Worm (Caenorhabditis elegans) whole organism, mixed stage, embryonic: ENCODE results near the gene F21C10.7.
A peak's percentile ranks its signal among the peaks of the same experiment; 100 is the strongest.

Source experiments
- M03D4.4 ChIP-seq: sonication (generic microtip); optimal IDR thresholded peaks from 2 replicates; lab custom pipeline; 2017; ENCODE audit warnings: mild to moderate bottlenecking, missing genetic modification characterization, missing compliant biosample characterization
- bed-3 ChIP-seq: fragments of 200-800 bp; sonication (Bioruptor generic); optimal IDR thresholded peaks from 3 replicates; lab custom pipeline; 2018; ENCODE audit warnings: mild to moderate bottlenecking, missing genetic modification characterization, moderate library complexity, missing compliant biosample characterization
- blmp-1 ChIP-seq: fragments of 150-350 bp; optimal IDR thresholded peaks from 2 replicates; lab custom pipeline; 2014; ENCODE audit warnings: missing biosample characterization, missing genetic modification characterization
- ceh-39 ChIP-seq: fragments of 150-350 bp; optimal IDR thresholded peaks from 2 replicates; lab custom pipeline; 2014; ENCODE audit warnings: missing biosample characterization, missing genetic modification characterization
- ceh-43 ChIP-seq: fragments of 200-800 bp; sonication (Bioruptor generic); optimal IDR thresholded peaks from 2 replicates; lab custom pipeline; 2018; ENCODE audit warnings: mild to moderate bottlenecking, missing genetic modification characterization, moderate library complexity, missing compliant biosample characterization
- ceh-83 ChIP-seq: fragments of 200-800 bp; sonication (Bioruptor generic); optimal IDR thresholded peaks from 2 replicates; lab custom pipeline; 2018; ENCODE audit warnings: mild to moderate bottlenecking, missing genetic modification characterization, missing compliant biosample characterization
- cnd-1 ChIP-seq: fragments of 200-800 bp; sonication (Bioruptor generic); optimal IDR thresholded peaks from 2 replicates; lab custom pipeline; 2018; ENCODE audit warnings: mild to moderate bottlenecking, missing genetic modification characterization, missing compliant biosample characterization
- drap-1 ChIP-seq: fragments of 200-800 bp; sonication (Bioruptor generic); optimal IDR thresholded peaks from 3 replicates; lab custom pipeline; 2018; ENCODE audit warnings: mild to moderate bottlenecking, missing genetic modification characterization, missing compliant biosample characterization
- elt-1 ChIP-seq: sonication (generic microtip); optimal IDR thresholded peaks from 2 replicates; lab custom pipeline; 2017; ENCODE audit warnings: missing genetic modification characterization, mild to moderate bottlenecking, missing compliant biosample characterization, antibody characterized with exemption, moderate library complexity, borderline replicate concordance; ENCODE audit not compliant: insufficient read depth
- elt-3 ChIP-seq: fragments of 150-350 bp; optimal IDR thresholded peaks from 2 replicates; lab custom pipeline; 2014; ENCODE audit warnings: missing biosample characterization, missing genetic modification characterization
- flh-1 ChIP-seq: fragments of 200-800 bp; sonication (Bioruptor generic); optimal IDR thresholded peaks from 2 replicates; lab custom pipeline; 2018; ENCODE audit warnings: mild to moderate bottlenecking, missing genetic modification characterization, moderate library complexity, missing compliant biosample characterization
- ham-2 ChIP-seq: fragments of 200-800 bp; sonication (Bioruptor generic); optimal IDR thresholded peaks from 2 replicates; lab custom pipeline; 2018; ENCODE audit warnings: mild to moderate bottlenecking, missing genetic modification characterization, missing compliant biosample characterization
- hlh-1 ChIP-seq: fragments of 150-350 bp; optimal IDR thresholded peaks from 2 replicates; lab custom pipeline; 2014; ENCODE audit warnings: missing biosample characterization, missing genetic modification reagents, missing genetic modification characterization
- lin-13 ChIP-seq: fragments of 150-350 bp; optimal IDR thresholded peaks from 2 replicates; lab custom pipeline; 2014; ENCODE audit warnings: missing biosample characterization, missing genetic modification characterization
- lin-32 ChIP-seq: fragments of 200-800 bp; sonication (Bioruptor generic); optimal IDR thresholded peaks from 2 replicates; lab custom pipeline; 2018; ENCODE audit warnings: mild to moderate bottlenecking, missing genetic modification characterization, missing compliant biosample characterization
- lsy-2 ChIP-seq: fragments of 150-350 bp; optimal IDR thresholded peaks from 2 replicates; lab custom pipeline; 2014; ENCODE audit warnings: missing biosample characterization, missing genetic modification characterization
- mab-5 ChIP-seq: fragments of 150-350 bp; optimal IDR thresholded peaks from 2 replicates; lab custom pipeline; 2014; ENCODE audit warnings: missing biosample characterization, missing genetic modification characterization
- mep-1 ChIP-seq: fragments of 150-350 bp; optimal IDR thresholded peaks from 2 replicates; lab custom pipeline; 2017; ENCODE audit warnings: missing biosample characterization, missing genetic modification reagents, missing genetic modification characterization, inconsistent platforms
- mls-2 ChIP-seq: sonication (generic microtip); optimal IDR thresholded peaks from 2 replicates; lab custom pipeline; 2016; ENCODE audit warnings: mild to moderate bottlenecking, missing genetic modification characterization, moderate library complexity, missing compliant biosample characterization
- nhr-12 ChIP-seq: fragments of 150-350 bp; optimal IDR thresholded peaks from 2 replicates; lab custom pipeline; 2014; ENCODE audit warnings: missing biosample characterization, missing genetic modification characterization
- nhr-2 ChIP-seq: fragments of 150-350 bp; optimal IDR thresholded peaks from 2 replicates; lab custom pipeline; 2014; ENCODE audit warnings: missing biosample characterization, missing genetic modification characterization
- nhr-237 ChIP-seq: fragments of 150-350 bp; optimal IDR thresholded peaks from 2 replicates; lab custom pipeline; 2014; ENCODE audit warnings: missing biosample characterization, missing genetic modification characterization
- nhr-28 ChIP-seq: fragments of 150-350 bp; optimal IDR thresholded peaks from 2 replicates; lab custom pipeline; 2014; ENCODE audit warnings: missing biosample characterization, missing genetic modification characterization
- nhr-76 ChIP-seq: sonication (generic microtip); optimal IDR thresholded peaks from 2 replicates; lab custom pipeline; 2017; ENCODE audit warnings: missing biosample characterization, missing genetic modification characterization
- pha-4 ChIP-seq: fragments of 150-350 bp; optimal IDR thresholded peaks from 2 replicates; lab custom pipeline; 2018; ENCODE audit warnings: missing biosample characterization, missing genetic modification reagents, missing genetic modification characterization
- sem-2 ChIP-seq: fragments of 200-800 bp; sonication (Bioruptor generic); optimal IDR thresholded peaks from 2 replicates; lab custom pipeline; 2018; ENCODE audit warnings: mild to moderate bottlenecking, missing genetic modification characterization, missing compliant biosample characterization
- snpc-4 ChIP-seq: fragments of 150-350 bp; optimal IDR thresholded peaks from 2 replicates; lab custom pipeline; 2014; ENCODE audit warnings: missing biosample characterization, missing genetic modification characterization
- tbx-8 ChIP-seq: fragments of 200-800 bp; sonication (Bioruptor generic); optimal IDR thresholded peaks from 2 replicates; lab custom pipeline; 2018; ENCODE audit warnings: mild to moderate bottlenecking, missing genetic modification characterization, moderate library complexity, missing compliant biosample characterization
- unc-120 ChIP-seq: sonication (generic microtip); optimal IDR thresholded peaks from 2 replicates; lab custom pipeline; 2017; ENCODE audit warnings: missing genetic modification characterization, missing compliant biosample characterization; ENCODE audit not compliant: poor library complexity, severe bottlenecking
- unc-39 ChIP-seq: fragments of 150-350 bp; optimal IDR thresholded peaks from 2 replicates; lab custom pipeline; 2014; ENCODE audit warnings: missing biosample characterization, missing genetic modification characterization
- unc-62 ChIP-seq: fragments of 150-350 bp; optimal IDR thresholded peaks from 2 replicates; lab custom pipeline; 2014; ENCODE audit warnings: missing biosample characterization, missing genetic modification reagents, missing genetic modification characterization
- zip-8 ChIP-seq: fragments of 150-350 bp; optimal IDR thresholded peaks from 2 replicates; lab custom pipeline; 2014; ENCODE audit warnings: missing biosample characterization, missing genetic modification characterization
- ztf-11 ChIP-seq: fragments of 150-350 bp; optimal IDR thresholded peaks from 2 replicates; lab custom pipeline; 2014; ENCODE audit warnings: missing biosample characterization, missing genetic modification characterization

F21C10.7 gene

ce11 chrV:9108219-9108618 lies 4.3 kb upstream of the F21C10.7 start, which contains the start of gene F21C10.18:
Gene F21C10.18, plus strand, starts transcription at chrV:9108519.
- TF ChIP-seq cnd-1 (tag; lab: Kevin White, UChicago): no peak
- TF ChIP-seq blmp-1 (tag; lab: Kevin White, UChicago): no peak
- TF ChIP-seq pha-4 (tag; lab: Kevin White, UChicago): no peak
- no peak for TF ChIP-seq mls-2
- no peak for TF ChIP-seq zip-8
- TF ChIP-seq unc-62 (GFP tag; lab: Kevin White, UChicago): no peak
- no peak for TF ChIP-seq M03D4.4 (tag; lab: Kevin White, UChicago)
- TF ChIP-seq hlh-1: no peak
- no peak for TF ChIP-seq lsy-2 (tag; lab: Kevin White, UChicago)
- TF ChIP-seq drap-1 (GFP tag; lab: Kevin White, UChicago): no peak
- TF ChIP-seq elt-1 (tag; lab: Kevin White, UChicago): no peak
- no peak for TF ChIP-seq mep-1 (tag; lab: Kevin White, UChicago)

ce11 chrV:9109281-9109680 lies 3.3 kb upstream of the F21C10.7 start, which contains the start of gene pqn-31:
Gene pqn-31, plus strand, starts transcription at chrV:9109581.
- TF ChIP-seq hlh-1: no peak
- TF ChIP-seq, all 35 proteins: peak for 0

DNA sequence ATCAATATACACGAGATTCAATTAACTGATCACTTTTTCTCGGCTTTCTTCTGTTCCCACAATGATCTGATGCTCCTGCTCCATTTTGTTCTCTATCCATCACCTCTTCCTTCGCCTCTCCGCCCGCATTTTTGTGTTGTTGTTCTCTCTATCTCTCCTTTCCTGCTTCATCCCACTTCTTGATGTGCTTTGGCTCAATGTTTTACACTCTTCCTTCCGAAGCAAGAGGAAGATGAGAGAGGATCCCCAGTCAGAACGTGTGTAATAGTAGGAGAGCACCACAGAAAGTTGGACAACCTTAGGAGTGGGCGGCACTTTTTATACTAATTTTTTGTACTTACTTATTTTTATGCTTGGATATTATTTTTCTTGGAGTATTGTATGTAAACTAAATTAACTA lies 610 bp upstream of the F21C10.7 start:
- TF ChIP-seq M03D4.4 (tag; lab: Kevin White, UChicago) (no peak), hlh-1 (peak; percentile 43), unc-120 (tag; lab: Kevin White, UChicago) (peak; percentile 97)

ce11 chrV:9122004-9122403 lies 9.4 kb downstream of the F21C10.7 start, which contains the start of gene F21C10.13:
Gene F21C10.13, plus strand, starts transcription at chrV:9122304.
- TF ChIP-seq nhr-28 (tag; lab: Kevin White, UChicago): no peak
- no peak for TF ChIP-seq unc-39 (tag; lab: Kevin White, UChicago)
- TF ChIP-seq lsy-2 (tag; lab: Kevin White, UChicago): no peak
- TF ChIP-seq ceh-39 (tag; lab: Kevin White, UChicago): no peak
- no peak for TF ChIP-seq drap-1 (GFP tag; lab: Kevin White, UChicago)
- TF ChIP-seq snpc-4: no peak
- TF ChIP-seq zip-8: no peak
- no peak for TF ChIP-seq nhr-237 (tag; lab: Kevin White, UChicago)
- no peak for TF ChIP-seq sem-2 (GFP tag; lab: Kevin White, UChicago)
- no peak for TF ChIP-seq tbx-8
- no peak for TF ChIP-seq M03D4.4 (tag; lab: Kevin White, UChicago)
- no peak for TF ChIP-seq unc-62 (GFP tag; lab: Kevin White, UChicago)
- TF ChIP-seq blmp-1 (tag; lab: Kevin White, UChicago): no peak
- TF ChIP-seq mab-5 (tag; lab: Kevin White, UChicago): no peak
- no peak for TF ChIP-seq ceh-43
- TF ChIP-seq cnd-1 (tag; lab: Kevin White, UChicago): no peak
- no peak for TF ChIP-seq nhr-76 (tag; lab: Kevin White, UChicago)
- no peak for TF ChIP-seq ceh-83 (GFP tag; lab: Kevin White, UChicago)

- TF ChIP-seq lin-13 (tag; lab: Kevin White, UChicago) (no peak), nhr-12 (tag; lab: Kevin White, UChicago) (no peak), ceh-39 (tag; lab: Kevin White, UChicago) (no peak), ztf-11 (tag; lab: Kevin White, UChicago) (no peak), bed-3 (GFP tag; lab: Kevin White, UChicago) (no peak), unc-62 (GFP tag; lab: Kevin White, UChicago) (no peak), drap-1 (GFP tag; lab: Kevin White, UChicago) (no peak), blmp-1 (tag; lab: Kevin White, UChicago) (no peak), tbx-8 (no peak), nhr-2 (tag; lab: Kevin White, UChicago) (no peak), elt-3 (tag; lab: Kevin White, UChicago) (no peak), ham-2 (GFP tag; lab: Kevin White, UChicago) (no peak), nhr-76 (tag; lab: Kevin White, UChicago) (no peak), elt-1 (tag; lab: Kevin White, UChicago) (no peak), flh-1 (GFP tag; lab: Kevin White, UChicago) (no peak), lin-32 (GFP tag; lab: Kevin White, UChicago) (no peak), unc-120 (tag; lab: Kevin White, UChicago) (no peak), ceh-83 (GFP tag; lab: Kevin White, UChicago) (no peak), mab-5 (tag; lab: Kevin White, UChicago) (no peak)
Observed at ce11 chrV:9123186-9123585, 10.6 kb downstream of the F21C10.7 start, which contains the start of gene F21C10.11. Gene F21C10.11, plus strand, starts transcription at chrV:9123486.
